Worm (Caenorhabditis elegans): ENCODE measurements around the gene plx-2.
A peak's percentile ranks its signal among the peaks of the same experiment; 100 is the strongest.

plx-2 gene

DNA sequence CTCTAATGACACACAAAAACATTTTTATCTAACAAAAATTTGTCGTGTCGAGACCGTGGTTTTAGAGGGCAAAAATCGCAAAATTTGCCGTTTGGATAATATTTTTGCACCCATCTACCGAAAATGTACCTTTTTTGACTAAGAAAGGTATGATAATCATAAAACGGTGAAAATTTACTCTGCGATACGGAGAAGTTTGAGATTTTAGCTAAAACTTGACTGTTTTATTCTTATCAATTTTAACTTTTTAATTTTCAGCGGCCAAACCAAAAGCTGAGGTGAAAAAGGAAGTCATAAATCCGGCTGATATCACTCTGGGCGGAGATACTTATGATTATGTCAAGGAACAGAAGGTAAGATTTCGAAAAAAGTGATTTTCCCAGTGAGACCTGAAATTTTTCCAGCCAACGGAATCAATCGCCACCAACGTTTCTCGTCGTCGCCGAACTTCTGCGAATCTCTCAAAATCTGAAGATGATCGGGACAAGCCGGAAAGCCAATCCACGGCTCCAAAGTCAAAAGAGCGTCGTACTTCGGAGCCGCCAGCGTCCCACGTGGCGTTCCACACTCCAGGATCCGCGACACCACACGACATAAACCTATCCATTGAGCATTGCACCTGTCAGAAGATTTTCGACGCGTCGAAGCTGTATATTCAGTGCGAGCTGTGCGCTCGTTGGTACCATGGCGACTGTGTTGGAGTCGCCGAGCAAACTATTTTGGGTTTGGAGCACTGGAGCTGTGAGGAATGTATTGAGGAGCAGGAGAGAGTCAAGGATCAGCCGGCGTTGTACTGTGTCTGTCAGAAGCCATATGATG, 18.4 kb downstream of the plx-2 start (continued):
- TF ChIP-seq ceh-82 (tag; optimal IDR thresholded peaks at IDR 0.05), result no peak
- TF ChIP-seq nfya-1 (tag; optimal IDR thresholded peaks at IDR 0.05; ENCODE audit: insufficient read depth), result peak; percentile 42

DNA sequence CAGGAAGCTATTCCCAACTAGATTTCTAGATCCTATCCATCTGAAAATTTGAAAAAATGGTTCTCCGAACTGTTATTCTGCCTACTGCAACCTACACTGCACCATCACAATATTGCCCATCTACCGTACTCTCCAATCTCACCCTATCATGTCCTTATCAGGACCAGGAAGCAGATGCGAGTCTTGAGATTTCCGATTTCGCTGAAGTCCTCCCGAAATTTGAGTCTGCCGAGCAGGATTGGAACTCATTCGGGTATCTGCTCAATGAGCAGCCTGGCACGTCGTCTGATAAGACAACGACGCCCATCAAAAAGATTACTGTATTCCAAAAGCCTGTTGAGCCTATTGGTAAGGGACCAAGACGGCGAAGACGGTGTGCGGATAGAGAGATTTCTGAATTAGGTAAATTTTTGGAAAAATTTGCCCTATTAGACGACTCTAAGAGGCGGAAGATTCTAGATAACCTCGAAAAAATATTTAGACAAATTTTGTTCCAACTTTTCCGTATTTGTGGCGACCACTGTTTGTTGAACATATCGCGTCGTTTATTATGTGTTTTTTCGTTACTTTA, 19.1 kb downstream of the plx-2 start:
- peak; percentile 99 for TF ChIP-seq ama-1 (optimal IDR thresholded peaks at IDR 0.05)
- TF ChIP-seq nhr-43 (tag; optimal IDR thresholded peaks at IDR 0.05; ENCODE audit: poor library complexity, severe bottlenecking), result peak; percentile 50
- TF ChIP-seq nhr-28 (tag; optimal IDR thresholded peaks at IDR 0.05), result no peak

DNA sequence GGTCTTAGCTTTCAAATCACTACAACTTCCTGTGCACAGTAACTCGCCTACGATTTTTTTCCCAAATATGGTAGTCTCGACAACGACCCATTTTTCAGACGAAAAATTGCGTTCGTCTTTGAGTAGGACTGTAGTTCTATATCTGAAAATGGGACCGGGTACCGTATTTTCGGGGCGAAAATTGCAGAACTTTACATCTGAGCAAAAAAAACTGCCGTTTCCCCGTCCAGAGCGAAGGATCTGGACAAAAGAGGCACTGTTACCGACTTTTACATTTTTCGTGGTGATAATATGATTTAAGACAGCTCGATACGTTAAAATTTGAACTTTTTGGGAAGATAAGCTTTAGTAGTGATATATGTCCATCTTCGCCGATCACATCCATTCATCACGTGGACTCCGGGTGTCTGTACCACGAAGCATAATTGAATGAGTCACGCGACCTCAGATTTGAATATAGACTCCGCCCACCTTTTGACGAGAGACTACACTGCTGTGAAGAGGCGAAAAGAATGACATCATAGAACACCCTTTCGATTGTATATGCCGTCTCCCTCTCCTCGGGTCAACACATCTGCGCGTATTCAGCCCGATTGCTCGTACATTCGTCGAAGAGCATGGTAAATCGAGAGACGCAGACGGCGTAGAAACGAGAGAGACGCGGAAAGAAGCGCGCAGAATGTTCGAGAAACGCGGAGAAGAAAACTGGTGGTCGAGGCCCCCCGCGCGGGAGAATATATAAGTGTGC, 19.8 kb downstream of the plx-2 start:
- no peak for TF ChIP-seq skn-1 (tag; optimal IDR thresholded peaks at IDR 0.05)
- no peak for TF ChIP-seq nhr-28 (tag; optimal IDR thresholded peaks at IDR 0.05)
- TF ChIP-seq unc-39 (tag; optimal IDR thresholded peaks at IDR 0.05), result no peak
- TF ChIP-seq fkh-2 (tag; optimal IDR thresholded peaks at IDR 0.05), result no peak
- TF ChIP-seq daf-12 (tag; optimal IDR thresholded peaks at IDR 0.05), result no peak
- no peak for TF ChIP-seq mdl-1 (tag; optimal IDR thresholded peaks at IDR 0.05)
- no peak for TF ChIP-seq ceh-82 (tag; optimal IDR thresholded peaks at IDR 0.05)
- TF ChIP-seq elt-3 (tag; optimal IDR thresholded peaks at IDR 0.05), result no peak
- peak; percentile 54 for TF ChIP-seq ceh-28 (tag; optimal IDR thresholded peaks at IDR 0.05)
- TF ChIP-seq zag-1 (tag; optimal IDR thresholded peaks at IDR 0.05), result no peak
- TF ChIP-seq egl-5 (tag; optimal IDR thresholded peaks at IDR 0.05), result no peak
- no peak for TF ChIP-seq ceh-16 (tag; optimal IDR thresholded peaks at IDR 0.05)
- peak; percentile 61 for TF ChIP-seq fos-1 (tag; optimal IDR thresholded peaks at IDR 0.05)
- peak; percentile 80 for TF ChIP-seq pha-4 (tag; optimal IDR thresholded peaks at IDR 0.05)
- TF ChIP-seq lin-15B (tag; optimal IDR thresholded peaks at IDR 0.05), result peak; percentile 43
- peak; percentile 80 for TF ChIP-seq jun-1 (tag; optimal IDR thresholded peaks at IDR 0.05)
- TF ChIP-seq eor-1 (tag; optimal IDR thresholded peaks at IDR 0.05), result peak in 1 of 2 experiments; percentile 29
- TF ChIP-seq snpc-4 (tag; optimal IDR thresholded peaks at IDR 0.05), result peak; percentile 40
- TF ChIP-seq egl-27 (tag; optimal IDR thresholded peaks at IDR 0.05), result no peak
- TF ChIP-seq ceh-9 (tag; optimal IDR thresholded peaks at IDR 0.05), result no peak
- TF ChIP-seq nhr-77 (tag; optimal IDR thresholded peaks at IDR 0.05), result peak; percentile 70
- peak; percentile 23 for TF ChIP-seq mml-1 (tag; optimal IDR thresholded peaks at IDR 0.05)
- TF ChIP-seq elt-1 (tag; optimal IDR thresholded peaks at IDR 0.05), result no peak
- peak; percentile 58 for TF ChIP-seq ama-1 (optimal IDR thresholded peaks at IDR 0.05)
- peak; percentile 90 for TF ChIP-seq lsy-12 (tag; optimal IDR thresholded peaks at IDR 0.05)
- peak; percentile 63 for TF ChIP-seq lin-39 (tag; optimal IDR thresholded peaks at IDR 0.05)
- TF ChIP-seq nhr-76 (tag; optimal IDR thresholded peaks at IDR 0.05), result no peak
- no peak for TF ChIP-seq R02D3.7 (tag; optimal IDR thresholded peaks at IDR 0.05)
- TF ChIP-seq nfya-1 (tag; optimal IDR thresholded peaks at IDR 0.05; ENCODE audit: insufficient read depth), result peak; percentile 78
- peak; percentile 96 for TF ChIP-seq nhr-25 (tag; optimal IDR thresholded peaks at IDR 0.05)
- TF ChIP-seq nhr-11 (tag; optimal IDR thresholded peaks at IDR 0.05), result no peak
- no peak for TF ChIP-seq unc-62 (GFP tag; optimal IDR thresholded peaks at IDR 0.05)
- peak; percentile 90 for TF ChIP-seq nhr-43 (tag; optimal IDR thresholded peaks at IDR 0.05; ENCODE audit: poor library complexity, severe bottlenecking)
- peak; percentile 40 for TF ChIP-seq hmg-11 (tag; optimal IDR thresholded peaks at IDR 0.05)
- peak; percentile 88 for TF ChIP-seq ztf-4 (tag; optimal IDR thresholded peaks at IDR 0.05)
- TF ChIP-seq aly-2 (tag; optimal IDR thresholded peaks at IDR 0.05), result no peak
- TF ChIP-seq fkh-10 (GFP tag; optimal IDR thresholded peaks at IDR 0.05), result no peak
- peak; percentile 75 for TF ChIP-seq tbx-2 (tag; optimal IDR thresholded peaks at IDR 0.05)
- no peak for TF ChIP-seq nhr-237 (tag; optimal IDR thresholded peaks at IDR 0.05)
- TF ChIP-seq pqm-1 (tag; optimal IDR thresholded peaks at IDR 0.05), result peak; percentile 44
- no peak for TF ChIP-seq ztf-11 (tag; optimal IDR thresholded peaks at IDR 0.05)
- TF ChIP-seq ZK546.5 (tag; optimal IDR thresholded peaks at IDR 0.05), result no peak
- no peak for TF ChIP-seq nhr-12 (tag; optimal IDR thresholded peaks at IDR 0.05)
- peak; percentile 95 for TF ChIP-seq sea-2 (GFP tag; optimal IDR thresholded peaks at IDR 0.05)
- peak; percentile 96 for TF ChIP-seq nhr-23 (tag; optimal IDR thresholded peaks at IDR 0.05)
- TF ChIP-seq elt-2 (tag; optimal IDR thresholded peaks at IDR 0.05), result peak; percentile 33

Data from whole organism, L3 larva.